Worm (Caenorhabditis elegans) whole organism, L1 larva: ENCODE data around the gene F32D8.1.

ENCODE experiments used
- C16A3.4 ChIP-seq: fragments of 150-350 bp; optimal IDR thresholded peaks from 2 replicates; lab custom pipeline; 2014; ENCODE audit warnings: missing biosample characterization, missing genetic modification characterization
- C34B4.2 ChIP-seq: sonication (generic microtip); optimal IDR thresholded peaks from 2 replicates; lab custom pipeline; 2017; ENCODE audit warnings: mild to moderate bottlenecking, missing genetic modification characterization, missing compliant biosample characterization
- F16B12.6 ChIP-seq: fragments of 150-350 bp; optimal IDR thresholded peaks from 2 replicates; lab custom pipeline; 2014; ENCODE audit warnings: missing biosample characterization, missing genetic modification characterization
- Y116A8C.19 ChIP-seq: sonication (generic microtip); optimal IDR thresholded peaks from 2 replicates; lab custom pipeline; 2016; ENCODE audit warnings: missing compliant biosample characterization, missing genetic modification characterization, borderline replicate concordance
- aha-1 ChIP-seq: fragments of 150-350 bp; optimal IDR thresholded peaks from 2 replicates; lab custom pipeline; 2014; ENCODE audit warnings: missing biosample characterization, missing genetic modification characterization
- aly-2 ChIP-seq: fragments of 150-350 bp; optimal IDR thresholded peaks from 2 replicates; lab custom pipeline; 2014; ENCODE audit warnings: missing biosample characterization, missing genetic modification characterization
- ama-1 ChIP-seq: fragments of 150-350 bp; optimal IDR thresholded peaks from 2 replicates; lab custom pipeline; 2014
- ceh-63 ChIP-seq: fragments of 200-800 bp; sonication (Bioruptor generic); optimal IDR thresholded peaks from 2 replicates; lab custom pipeline; 2018; ENCODE audit warnings: mild to moderate bottlenecking, missing genetic modification characterization, missing compliant biosample characterization
- ceh-8 ChIP-seq: fragments of 200-800 bp; sonication (Bioruptor generic); optimal IDR thresholded peaks from 2 replicates; lab custom pipeline; 2018; ENCODE audit warnings: mild to moderate bottlenecking, missing genetic modification characterization, moderate library complexity, missing compliant biosample characterization
- ceh-88 ChIP-seq: fragments of 200-800 bp; sonication (Bioruptor generic); IDR thresholded peaks from 2 replicates; pipeline ENCODE4 v1.3.6; 2022; ENCODE audit warnings: missing genetic modification characterization, missing compliant biosample characterization
- ceh-90 ChIP-seq: sonication (generic microtip); optimal IDR thresholded peaks from 2 replicates; lab custom pipeline; 2016; ENCODE audit warnings: missing genetic modification characterization, missing compliant biosample characterization
- ces-1 ChIP-seq: fragments of 150-350 bp; optimal IDR thresholded peaks from 2 replicates; lab custom pipeline; 2014; ENCODE audit warnings: missing biosample characterization, missing genetic modification reagents, missing genetic modification characterization
- dsc-1 ChIP-seq: sonication (generic microtip); optimal IDR thresholded peaks from 2 replicates; lab custom pipeline; 2016; ENCODE audit warnings: mild to moderate bottlenecking, missing genetic modification characterization, missing compliant biosample characterization
- efl-1 ChIP-seq, 4 experiments: fragments of 150-350 bp; optimal IDR thresholded peaks in 3 of 4; peaks in 1 of 4; 1 replicate in 1 of 4; 2 replicates in 3 of 4; lab custom pipeline; 2014; ENCODE audit warnings: missing biosample characterization in 2 of 4, missing genetic modification characterization in 2 of 4, missing genetic modification reagents in 2 of 4
- efl-3 ChIP-seq: fragments of 200-800 bp; sonication (Bioruptor generic); optimal IDR thresholded peaks from 2 replicates; lab custom pipeline; 2018; ENCODE audit warnings: mild to moderate bottlenecking, missing genetic modification characterization, missing compliant biosample characterization
- egl-13 ChIP-seq: sonication (generic microtip); optimal IDR thresholded peaks from 2 replicates; lab custom pipeline; 2016; ENCODE audit warnings: missing genotype, missing genetic modification reagents, missing genetic modification characterization, missing compliant biosample characterization
- elt-2 ChIP-seq: sonication (generic microtip); optimal IDR thresholded peaks from 2 replicates; lab custom pipeline; 2016; ENCODE audit warnings: missing genetic modification characterization, mild to moderate bottlenecking, inconsistent platforms, missing compliant biosample characterization, missing genetic modification reagents
- ets-5 ChIP-seq: fragments of 200-800 bp; sonication (Bioruptor generic); IDR thresholded peaks from 2 replicates; pipeline ENCODE4 v1.3.6; 2022; ENCODE audit warnings: missing genetic modification characterization, missing compliant biosample characterization
- fkh-8 ChIP-seq: sonication (generic microtip); optimal IDR thresholded peaks from 2 replicates; lab custom pipeline; 2016; ENCODE audit warnings: mild to moderate bottlenecking, missing genetic modification characterization, missing compliant biosample characterization
- grh-1 ChIP-seq: fragments of 200-800 bp; sonication (Bioruptor generic); IDR thresholded peaks from 2 replicates; pipeline ENCODE4 v1.3.6; 2022; ENCODE audit warnings: missing genetic modification reagents, missing genetic modification characterization, missing compliant biosample characterization
- hlh-17 ChIP-seq: fragments of 200-800 bp; sonication (Bioruptor generic); optimal IDR thresholded peaks from 2 replicates; lab custom pipeline; 2018; ENCODE audit warnings: missing genetic modification characterization, mild to moderate bottlenecking, missing compliant biosample characterization, moderate library complexity, borderline replicate concordance
- hlh-4 ChIP-seq: sonication (generic microtip); optimal IDR thresholded peaks from 2 replicates; lab custom pipeline; 2016; ENCODE audit warnings: mild to moderate bottlenecking, missing genetic modification characterization, missing compliant biosample characterization
- irx-1 ChIP-seq: sonication (generic microtip); optimal IDR thresholded peaks from 2 replicates; lab custom pipeline; 2016; ENCODE audit warnings: missing genetic modification characterization, missing compliant biosample characterization
- isw-1 ChIP-seq: fragments of 200-800 bp; sonication (Bioruptor generic); IDR thresholded peaks from 2 replicates; pipeline ENCODE4 v1.3.6; 2022; ENCODE audit warnings: missing genetic modification characterization, missing compliant biosample characterization
- jun-1 ChIP-seq: fragments of 150-350 bp; optimal IDR thresholded peaks from 2 replicates; lab custom pipeline; 2014; ENCODE audit warnings: missing biosample characterization, missing genetic modification reagents, missing genetic modification characterization
- lin-13 ChIP-seq: fragments of 150-350 bp; optimal IDR thresholded peaks from 2 replicates; lab custom pipeline; 2014; ENCODE audit warnings: missing biosample characterization, missing genetic modification reagents, missing genetic modification characterization
- lin-14 ChIP-seq: fragments of 200-800 bp; sonication (Bioruptor generic); optimal IDR thresholded peaks from 2 replicates; lab custom pipeline; 2018; ENCODE audit warnings: mild to moderate bottlenecking, missing genetic modification characterization, moderate library complexity, missing compliant biosample characterization
- lir-3 ChIP-seq: sonication (generic microtip); optimal IDR thresholded peaks from 2 replicates; lab custom pipeline; 2016; ENCODE audit warnings: mild to moderate bottlenecking, missing genetic modification characterization, moderate library complexity, missing compliant biosample characterization; ENCODE audit not compliant: poor library complexity
- mab-9 ChIP-seq: fragments of 200-800 bp; sonication (Bioruptor generic); IDR thresholded peaks from 2 replicates; pipeline ENCODE4 v1.3.6; 2022; ENCODE audit warnings: missing genetic modification reagents, missing genetic modification characterization, missing compliant biosample characterization
- mdl-1 ChIP-seq, 2 experiments: fragments of 150-350 bp; optimal IDR thresholded peaks; 2 replicates each; lab custom pipeline; 2014 to 2017; ENCODE audit warnings: missing biosample characterization in 2 of 2, missing genetic modification characterization in 2 of 2, inconsistent platforms in 1 of 2
- mef-2 ChIP-seq: fragments of 150-350 bp; optimal IDR thresholded peaks from 2 replicates; lab custom pipeline; 2014; ENCODE audit warnings: missing biosample characterization, missing genetic modification characterization
- mep-1 ChIP-seq: fragments of 150-350 bp; optimal IDR thresholded peaks from 2 replicates; lab custom pipeline; 2014; ENCODE audit warnings: missing biosample characterization, missing genetic modification characterization
- nhr-11 ChIP-seq: fragments of 150-350 bp; optimal IDR thresholded peaks from 2 replicates; lab custom pipeline; 2014; ENCODE audit warnings: missing biosample characterization, missing genetic modification characterization
- nhr-19 ChIP-seq: fragments of 200-800 bp; sonication (Bioruptor generic); conservative IDR thresholded peaks from 2 replicates; pipeline ENCODE4 v1.3.6; 2022; ENCODE audit warnings: missing genetic modification characterization, missing compliant biosample characterization
- nhr-28 ChIP-seq: fragments of 150-350 bp; optimal IDR thresholded peaks from 2 replicates; lab custom pipeline; 2014; ENCODE audit warnings: missing biosample characterization, missing genetic modification characterization
- nhr-85 ChIP-seq: sonication (generic microtip); peaks from one replicate; lab custom pipeline; 2016; ENCODE audit warnings: missing genetic modification characterization, inconsistent platforms, missing compliant biosample characterization
- pag-3 ChIP-seq: sonication (generic microtip); optimal IDR thresholded peaks from 2 replicates; lab custom pipeline; 2017; ENCODE audit warnings: missing genetic modification characterization, mild to moderate bottlenecking, missing compliant biosample characterization, antibody characterized with exemption, borderline replicate concordance; ENCODE audit not compliant: insufficient read depth
- pqm-1 ChIP-seq: sonication (generic microtip); optimal IDR thresholded peaks from 3 replicates; lab custom pipeline; 2017; ENCODE audit warnings: missing biosample characterization, missing genetic modification characterization
- rnt-1 ChIP-seq: sonication (generic microtip); optimal IDR thresholded peaks from 2 replicates; lab custom pipeline; 2016; ENCODE audit warnings: mild to moderate bottlenecking, missing genetic modification characterization, moderate library complexity, missing compliant biosample characterization
- skn-1 ChIP-seq: fragments of 150-350 bp; optimal IDR thresholded peaks from 2 replicates; lab custom pipeline; 2014; ENCODE audit warnings: missing biosample characterization, missing genetic modification characterization
- snpc-4 ChIP-seq: fragments of 150-350 bp; optimal IDR thresholded peaks from 2 replicates; lab custom pipeline; 2014; ENCODE audit warnings: missing biosample characterization, missing genetic modification characterization
- sup-37 ChIP-seq: fragments of 200-800 bp; sonication (Bioruptor generic); optimal IDR thresholded peaks from 2 replicates; lab custom pipeline; 2018; ENCODE audit warnings: mild to moderate bottlenecking, missing genetic modification characterization, missing compliant biosample characterization
- unc-30 ChIP-seq: sonication (generic microtip); optimal IDR thresholded peaks from 2 replicates; lab custom pipeline; 2017; ENCODE audit warnings: missing biosample characterization, missing genetic modification characterization
- unc-62 ChIP-seq: fragments of 150-350 bp; optimal IDR thresholded peaks from 2 replicates; lab custom pipeline; 2014; ENCODE audit warnings: missing biosample characterization, missing genetic modification reagents, missing genetic modification characterization
- unc-86 ChIP-seq: sonication (generic microtip); optimal IDR thresholded peaks from 2 replicates; lab custom pipeline; 2016; ENCODE audit warnings: missing genetic modification characterization, missing compliant biosample characterization
- vab-15 ChIP-seq: sonication (generic microtip); optimal IDR thresholded peaks from 2 replicates; lab custom pipeline; 2017; ENCODE audit warnings: missing genotype, mild to moderate bottlenecking, missing genetic modification characterization, missing compliant biosample characterization
- xbp-1 ChIP-seq: sonication (generic microtip); optimal IDR thresholded peaks from 2 replicates; lab custom pipeline; 2016; ENCODE audit warnings: missing genetic modification characterization, missing compliant biosample characterization
- zag-1 ChIP-seq: fragments of 150-350 bp; optimal IDR thresholded peaks from 2 replicates; lab custom pipeline; 2014; ENCODE audit warnings: missing biosample characterization, missing genetic modification characterization
- zip-4 ChIP-seq: fragments of 200-800 bp; sonication (Bioruptor generic); optimal IDR thresholded peaks from 2 replicates; lab custom pipeline; 2018; ENCODE audit warnings: mild to moderate bottlenecking, missing genetic modification characterization, moderate library complexity, missing compliant biosample characterization
- ztf-11 ChIP-seq, 2 experiments: sonication (generic microtip); optimal IDR thresholded peaks; 2 replicates each; lab custom pipeline; 2016 to 2017; ENCODE audit warnings: missing genetic modification characterization in 2 of 2, missing biosample characterization in 1 of 2, missing compliant biosample characterization in 1 of 2
- ztf-4 ChIP-seq: fragments of 150-350 bp; optimal IDR thresholded peaks from 2 replicates; lab custom pipeline; 2014; ENCODE audit warnings: missing biosample characterization, missing genetic modification characterization

The F32D8.1 gene

ce11 chrV:10897172-10897571 is 16.5 kb downstream of the F32D8.1 start (continued):
- peak; percentile 98 for TF ChIP-seq ceh-8 (GFP tag; lab: Kevin White, UChicago)
- peak; percentile 76 for TF ChIP-seq ceh-90
- peak; percentile 54 for TF ChIP-seq unc-62 (GFP tag; lab: Kevin White, UChicago)
- peak; percentile 96 for TF ChIP-seq isw-1
- TF ChIP-seq ceh-88 (GFP tag; lab: Robert Waterston, UW): peak; percentile 96
- peak; percentile 94 for TF ChIP-seq zip-4 (GFP tag; lab: Kevin White, UChicago)
- TF ChIP-seq pag-3: no peak
- TF ChIP-seq ama-1 (lab: Kevin White, UChicago): peak; percentile 79
- peak; percentile 100 for TF ChIP-seq rnt-1 (tag; lab: Kevin White, UChicago)
- peak; percentile 93 for TF ChIP-seq snpc-4 (tag; lab: Kevin White, UChicago)
- peak; percentile 59 for TF ChIP-seq Y116A8C.19 (tag; lab: Kevin White, UChicago)
- peak; percentile 99 for TF ChIP-seq mep-1
- TF ChIP-seq xbp-1: peak; percentile 99
- peak; percentile 98 for TF ChIP-seq C16A3.4
- TF ChIP-seq lin-13 (GFP tag; lab: Kevin White, UChicago): peak; percentile 99
- TF ChIP-seq aha-1 (tag; lab: Kevin White, UChicago): peak; percentile 97
- peak; percentile 99 for TF ChIP-seq grh-1
- TF ChIP-seq vab-15 (tag; lab: Kevin White, UChicago): peak; percentile 98
- peak; percentile 96 for TF ChIP-seq mab-9 (GFP tag; lab: Robert Waterston, UW)
- peak; percentile 99 for TF ChIP-seq fkh-8 (tag; lab: Kevin White, UChicago)
- peak; percentile 56 to 97 for TF ChIP-seq ztf-11 (tag; optimal IDR thresholded peaks at IDR 0.05; lab: Kevin White, UChicago)
- peak; percentile 37 for TF ChIP-seq hlh-17 (GFP tag; lab: Kevin White, UChicago)
- no peak for TF ChIP-seq pqm-1
- TF ChIP-seq ets-5 (GFP tag; lab: Robert Waterston, UW): no peak
- TF ChIP-seq irx-1 (tag; lab: Kevin White, UChicago): peak; percentile 98
- TF ChIP-seq lin-14 (GFP tag; lab: Kevin White, UChicago): peak; percentile 99
- TF ChIP-seq unc-86 (tag; lab: Kevin White, UChicago): peak; percentile 99
- TF ChIP-seq elt-2: peak; percentile 97
- TF ChIP-seq aly-2: peak; percentile 92
- peak; percentile 25 for TF ChIP-seq unc-30 (tag; lab: Kevin White, UChicago)
- TF ChIP-seq nhr-85 (tag; lab: Kevin White, UChicago): peak; percentile 100
- TF ChIP-seq sup-37 (GFP tag; lab: Kevin White, UChicago): peak; percentile 97
- peak; percentile 51 for TF ChIP-seq nhr-28
- no peak for TF ChIP-seq ces-1 (GFP tag; lab: Kevin White, UChicago)
- peak; percentile 99 for TF ChIP-seq nhr-19
- TF ChIP-seq mdl-1 (tag; optimal IDR thresholded peaks at IDR 0.05; lab: Kevin White, UChicago): peak; percentile 43 to 97
- peak; percentile 94 for TF ChIP-seq C34B4.2 (tag; lab: Kevin White, UChicago)
- TF ChIP-seq efl-1 (optimal IDR thresholded peaks at IDR 0.05; lab: Kevin White, UChicago): peak; percentile 100
- TF ChIP-seq efl-1 (GFP tag; optimal IDR thresholded peaks at IDR 0.05 in 1 of 2; lab: Kevin White, UChicago): peak; percentile 100
- peak; percentile 98 for TF ChIP-seq egl-13 (tag; lab: Kevin White, UChicago)
- peak; percentile 70 for TF ChIP-seq hlh-4 (tag; lab: Kevin White, UChicago)
- TF ChIP-seq ztf-4 (tag; lab: Kevin White, UChicago): peak; percentile 96
- peak; percentile 98 for TF ChIP-seq jun-1 (tag; lab: Kevin White, UChicago)
- TF ChIP-seq ceh-63 (GFP tag; lab: Kevin White, UChicago): peak; percentile 89
- peak; percentile 71 for TF ChIP-seq F16B12.6 (tag; lab: Kevin White, UChicago)
- peak; percentile 94 for TF ChIP-seq lir-3 (tag; lab: Kevin White, UChicago)
- TF ChIP-seq zag-1 (tag; lab: Kevin White, UChicago): peak; percentile 94
- TF ChIP-seq skn-1: peak; percentile 97
- peak; percentile 88 for TF ChIP-seq mef-2 (tag; lab: Kevin White, UChicago)
- peak; percentile 98 for TF ChIP-seq efl-3
- peak; percentile 99 for TF ChIP-seq nhr-11 (tag; lab: Kevin White, UChicago)
- peak; percentile 99 for TF ChIP-seq dsc-1 (tag; lab: Kevin White, UChicago)
